Worm (Caenorhabditis elegans): ENCODE results near the gene F46H5.11.

The F46H5.11 gene

DNA sequence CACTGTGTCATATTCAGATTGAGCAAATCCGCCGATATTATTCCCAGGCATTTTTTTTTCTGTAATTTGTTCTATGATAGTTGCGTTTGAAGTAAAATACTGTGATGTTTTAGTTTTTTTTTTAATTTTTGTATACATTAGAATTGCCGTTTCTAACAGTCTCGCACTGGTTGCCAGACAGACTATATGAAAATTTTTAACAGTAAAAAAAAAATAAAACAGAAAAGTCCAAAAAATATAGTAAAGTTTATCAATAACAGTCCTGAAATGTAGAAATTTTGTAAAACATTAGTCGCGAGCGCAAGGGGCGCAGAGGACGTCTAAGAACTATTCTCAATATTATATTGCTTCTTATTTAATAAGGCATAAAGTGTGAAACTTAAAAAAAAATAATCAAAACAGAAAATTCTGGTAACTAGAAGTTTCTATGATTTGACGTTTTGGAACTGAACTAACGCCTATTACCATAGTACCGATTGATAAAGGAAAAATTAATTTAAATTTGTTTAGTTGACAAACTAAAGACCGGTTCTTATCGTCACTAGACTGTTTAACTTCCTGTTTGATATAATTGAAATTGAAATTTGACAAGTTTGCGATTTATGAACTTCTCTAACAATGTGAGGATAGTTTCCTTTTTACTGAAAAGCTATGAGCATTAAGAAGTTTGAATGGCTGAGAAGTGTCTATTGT lies 11.4 kb downstream of the F46H5.11 start, which contains the start of gene lact-1:
Gene lact-1, minus strand, starts transcription at position 51 of the 693 bp plus-strand sequence.
- TF ChIP-seq Y53F4B.3 (GFP tag; IDR thresholded peaks at IDR 0.05) (no peak), nhr-80 (tag; optimal IDR thresholded peaks at IDR 0.05) (peak; percentile 1)

DNA sequence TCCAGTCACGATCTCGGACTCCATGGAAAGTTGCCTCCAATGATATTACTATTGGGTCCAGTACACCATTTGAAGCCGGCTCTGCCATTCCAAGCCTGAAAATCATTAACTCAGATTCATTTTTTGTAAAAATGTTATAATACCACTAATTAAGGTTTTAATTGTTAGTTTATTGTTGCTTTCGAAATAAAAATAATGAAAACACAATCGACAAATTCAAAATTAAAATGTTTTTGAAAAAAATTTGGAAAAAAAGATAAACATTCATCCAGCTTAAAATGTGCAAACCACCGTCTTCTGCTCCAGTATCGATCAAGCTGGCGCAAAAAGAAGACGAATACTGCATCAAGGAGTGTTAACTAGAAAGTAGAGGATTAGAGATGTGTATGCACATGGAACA lies 15.0 kb downstream of the F46H5.11 start, which contains the start of gene F46H5.5:
Gene F46H5.5, minus strand, starts transcription at position 101 of the 400 bp plus-strand sequence.
- no peak for TF ChIP-seq ceh-27 (GFP tag; optimal IDR thresholded peaks at IDR 0.05)
- no peak for TF ChIP-seq attf-3 (GFP tag; conservative IDR thresholded peaks at IDR 0.05)
- no peak for TF ChIP-seq C17E4.6 (GFP tag; IDR thresholded peaks at IDR 0.05)
- TF ChIP-seq ztf-6 (GFP tag; IDR thresholded peaks at IDR 0.05) = no peak
- TF ChIP-seq mcd-1 (GFP tag; IDR thresholded peaks at IDR 0.05) = no peak
- no peak for TF ChIP-seq lsy-27 (tag; optimal IDR thresholded peaks at IDR 0.05; ENCODE audit: borderline replicate concordance, insufficient read depth)
- TF ChIP-seq rcor-1 (GFP tag; IDR thresholded peaks at IDR 0.05) = no peak
- TF ChIP-seq hsf-1 (GFP tag; IDR thresholded peaks at IDR 0.05) = no peak
- TF ChIP-seq akir-1 (GFP tag; optimal IDR thresholded peaks at IDR 0.05) = no peak
- no peak for TF ChIP-seq F52B5.7 (tag; optimal IDR thresholded peaks at IDR 0.05)
- no peak for TF ChIP-seq ama-1 (optimal IDR thresholded peaks at IDR 0.05)
- TF ChIP-seq ama-1 (GFP tag; optimal IDR thresholded peaks at IDR 0.05) = no peak
- no peak for TF ChIP-seq zfh-2 (GFP tag; conservative IDR thresholded peaks at IDR 0.05)
- no peak for TF ChIP-seq F49E8.2 (tag; optimal IDR thresholded peaks at IDR 0.05; ENCODE audit: insufficient read depth)

DNA sequence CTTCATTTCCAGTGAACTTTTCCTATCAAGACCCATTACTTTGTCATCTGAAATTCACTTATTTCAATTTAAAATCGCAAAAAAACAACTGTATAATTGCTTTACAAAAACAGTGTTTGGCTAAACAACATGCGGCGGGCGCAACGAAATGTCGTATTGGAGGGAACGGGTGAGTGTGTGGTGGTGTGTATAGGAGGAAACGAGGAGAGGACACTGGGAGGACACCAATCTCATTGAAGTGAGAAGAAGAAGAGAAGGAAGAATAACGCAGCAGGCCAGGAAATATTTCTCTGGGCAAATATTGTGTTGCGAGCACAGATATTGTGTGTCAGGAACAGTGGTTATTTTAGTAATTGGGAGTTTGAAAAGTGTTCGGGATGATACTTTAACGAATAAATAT lies 17.3 kb downstream of the F46H5.11 start, which contains the start of gene F46H5.4:
Gene F46H5.4, minus strand, starts transcription at position 53 of the 400 bp plus-strand sequence.
- TF ChIP-seq nhr-80 (tag; optimal IDR thresholded peaks at IDR 0.05) (peak; percentile 25), nhr-120 (GFP tag; IDR thresholded peaks at IDR 0.05) (no peak), dpff-1 (tag; optimal IDR thresholded peaks at IDR 0.05) (no peak), attf-3 (GFP tag; conservative IDR thresholded peaks at IDR 0.05) (peak; percentile 81)

DNA sequence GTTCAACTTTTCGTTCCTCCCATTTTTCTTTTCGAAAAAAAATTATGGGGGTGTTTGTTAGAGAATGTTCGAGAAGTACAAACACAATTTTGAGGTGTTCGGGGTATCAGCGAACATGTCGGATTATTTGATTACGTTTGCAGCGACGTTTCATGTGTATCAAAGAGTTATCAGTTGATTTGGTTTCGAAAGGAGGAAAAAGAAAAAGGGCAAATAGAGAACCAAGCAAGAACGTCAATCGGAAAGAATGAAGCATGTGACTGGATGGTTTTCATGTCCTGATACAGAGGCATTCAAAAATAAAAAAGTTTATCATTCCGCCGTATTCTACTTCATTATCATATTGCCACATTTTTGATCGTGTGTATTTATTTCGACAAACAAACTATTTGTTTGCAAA lies 27.1 kb downstream of the F46H5.11 start:
- TF ChIP-seq ets-4 (GFP tag; optimal IDR thresholded peaks at IDR 0.05) (peak; percentile 54), T07F8.4 (tag; optimal IDR thresholded peaks at IDR 0.05) (no peak), madf-10 (tag; optimal IDR thresholded peaks at IDR 0.05) (peak; percentile 36), dox-1 (GFP tag; IDR thresholded peaks at IDR 0.05) (0 out of 2 replicates have a peak, but pooled peaks have one; percentile 30), lin-40 (tag; optimal IDR thresholded peaks at IDR 0.05) (peak; percentile 31), chd-7 (tag; optimal IDR thresholded peaks at IDR 0.05) (peak; percentile 43), Y67H2A.10 (GFP tag; conservative IDR thresholded peaks at IDR 0.05) (no peak), F33H1.4 (GFP tag; IDR thresholded peaks at IDR 0.05) (no peak), nhr-80 (tag; optimal IDR thresholded peaks at IDR 0.05) (peak; percentile 97), let-607 (tag; optimal IDR thresholded peaks at IDR 0.05) (peak; percentile 43 to 70), nhr-90 (tag; optimal IDR thresholded peaks at IDR 0.05) (peak; percentile 39), Y53G8AR.9 (GFP tag; conservative IDR thresholded peaks at IDR 0.05) (0 out of 2 replicates have a peak, but pooled peaks have one; percentile 35), mcd-1 (GFP tag; IDR thresholded peaks at IDR 0.05) (no peak), ztf-22 (GFP tag; optimal IDR thresholded peaks at IDR 0.05) (peak; percentile 3), pha-4 (tag; optimal IDR thresholded peaks at IDR 0.05) (peak; percentile 65), D2030.7 (GFP tag; IDR thresholded peaks at IDR 0.05) (no peak), unc-62 (GFP tag; optimal IDR thresholded peaks at IDR 0.05) (peak; percentile 30), tlf-1 (GFP tag; optimal IDR thresholded peaks at IDR 0.05) (peak; percentile 22), hlh-12 (tag; optimal IDR thresholded peaks at IDR 0.05) (no peak), nfyb-1 (GFP tag; IDR thresholded peaks at IDR 0.05) (0 out of 2 replicates have a peak, but pooled peaks have one; percentile 45), attf-5 (GFP tag; optimal IDR thresholded peaks at IDR 0.05) (peak; percentile 13), hlh-26 (GFP tag; conservative IDR thresholded peaks at IDR 0.05) (no peak), atf-7 (tag; optimal IDR thresholded peaks at IDR 0.05) (peak; percentile 52), lir-1 (GFP tag; conservative IDR thresholded peaks at IDR 0.05) (0 out of 2 replicates have a peak, but pooled peaks have one; percentile 10), lin-54 (GFP tag; optimal IDR thresholded peaks at IDR 0.05) (peak; percentile 9), hmg-1.2 (GFP tag; IDR thresholded peaks at IDR 0.05) (no peak)
